Fruit fly (Drosophila melanogaster) whole organism: ENCODE results near the gene CG17777.

Experiments
- pan ChIP-seq: fragments of >200 bp; optimal IDR thresholded peaks from 2 replicates; lab custom pipeline; 2017
- psq ChIP-seq: fragments of >200 bp; optimal IDR thresholded peaks from 2 replicates; lab custom pipeline; 2017

dm6 chrX:2187520-2187919, 865 bp downstream of the CG17777 start, which contains the start of gene CG3457:
- no peak for TF ChIP-seq pan (lab: Kevin White, UChicago)
- TF ChIP-seq psq (lab: Kevin White, UChicago), result no peak
